Worm (Caenorhabditis elegans): ENCODE measurements around the gene eif-3.K.

- no peak for TF ChIP-seq fkh-10 (GFP tag; optimal IDR thresholded peaks at IDR 0.05)
- no peak for TF ChIP-seq nhr-237 (tag; optimal IDR thresholded peaks at IDR 0.05)
- no peak for TF ChIP-seq R02D3.7 (tag; optimal IDR thresholded peaks at IDR 0.05)
- peak; percentile 72 for TF ChIP-seq ama-1 (optimal IDR thresholded peaks at IDR 0.05)
Measured at ce11 chrV:12950812-12951528, 2.8 kb upstream of the eif-3.K start, which contains the start of the genes T16G1.9 and T16G1.18.
